Worm (Caenorhabditis elegans) whole organism, mixed stage, embryonic: ENCODE data around the gene sru-27.

Experiments
- M03D4.4 ChIP-seq: sonication (generic microtip); optimal IDR thresholded peaks from 2 replicates; lab custom pipeline; 2017; ENCODE audit warnings: mild to moderate bottlenecking, missing genetic modification characterization, missing compliant biosample characterization
- cnd-1 ChIP-seq: fragments of 200-800 bp; sonication (Bioruptor generic); optimal IDR thresholded peaks from 2 replicates; lab custom pipeline; 2018; ENCODE audit warnings: mild to moderate bottlenecking, missing genetic modification characterization, missing compliant biosample characterization
- elt-3 ChIP-seq: fragments of 150-350 bp; optimal IDR thresholded peaks from 2 replicates; lab custom pipeline; 2014; ENCODE audit warnings: missing biosample characterization, missing genetic modification characterization
- ham-2 ChIP-seq: fragments of 200-800 bp; sonication (Bioruptor generic); optimal IDR thresholded peaks from 2 replicates; lab custom pipeline; 2018; ENCODE audit warnings: mild to moderate bottlenecking, missing genetic modification characterization, missing compliant biosample characterization
- mab-5 ChIP-seq: fragments of 150-350 bp; optimal IDR thresholded peaks from 2 replicates; lab custom pipeline; 2014; ENCODE audit warnings: missing biosample characterization, missing genetic modification characterization
- nhr-12 ChIP-seq: fragments of 150-350 bp; optimal IDR thresholded peaks from 2 replicates; lab custom pipeline; 2014; ENCODE audit warnings: missing biosample characterization, missing genetic modification characterization
- pha-4 ChIP-seq: fragments of 150-350 bp; optimal IDR thresholded peaks from 2 replicates; lab custom pipeline; 2018; ENCODE audit warnings: missing biosample characterization, missing genetic modification reagents, missing genetic modification characterization
- snpc-4 ChIP-seq: fragments of 150-350 bp; optimal IDR thresholded peaks from 2 replicates; lab custom pipeline; 2014; ENCODE audit warnings: missing biosample characterization, missing genetic modification characterization
- tbx-8 ChIP-seq: fragments of 200-800 bp; sonication (Bioruptor generic); optimal IDR thresholded peaks from 2 replicates; lab custom pipeline; 2018; ENCODE audit warnings: mild to moderate bottlenecking, missing genetic modification characterization, moderate library complexity, missing compliant biosample characterization
- unc-39 ChIP-seq: fragments of 150-350 bp; optimal IDR thresholded peaks from 2 replicates; lab custom pipeline; 2014; ENCODE audit warnings: missing biosample characterization, missing genetic modification characterization
- unc-62 ChIP-seq: fragments of 150-350 bp; optimal IDR thresholded peaks from 2 replicates; lab custom pipeline; 2014; ENCODE audit warnings: missing biosample characterization, missing genetic modification reagents, missing genetic modification characterization

- TF ChIP-seq unc-39 (no peak), tbx-8 (GFP tag; lab: Kevin White, UChicago) (no peak), mab-5 (tag; lab: Kevin White, UChicago) (no peak), elt-3 (no peak), ham-2 (GFP tag; lab: Kevin White, UChicago) (no peak), nhr-12 (no peak), cnd-1 (tag; lab: Kevin White, UChicago) (no peak), snpc-4 (no peak), M03D4.4 (no peak), pha-4 (tag; lab: Kevin White, UChicago) (no peak), unc-62 (GFP tag; lab: Kevin White, UChicago) (no peak)
Observed at ce11 chrV:1468905-1469304, 30.3 kb upstream of the sru-27 start.
